Worm (Caenorhabditis elegans) whole organism, dauer: Measurements from ENCODE around the gene srh-220.
"Not testable (repeated sequence)": the region's sequence is repeated elsewhere in the genome, so short reads cannot be mapped to it uniquely, and the experiment has no call there.

Experiments used
- unc-62 ChIP-seq: sonication (generic microtip); optimal IDR thresholded peaks from 2 replicates; lab custom pipeline; 2017; ENCODE audit warnings: missing biosample characterization, missing genetic modification reagents, missing genetic modification characterization

srh-220 gene

ce11 chrIV:3944459-3944858 is 33.4 kb downstream of the srh-220 start, which contains the start of gene clec-72:
TSS of gene clec-72 (plus strand) at chrIV:3944816.
- TF ChIP-seq unc-62, result no peak

ce11 chrIV:3943003-3943402 is 34.8 kb downstream of the srh-220 start, which contains the start of gene Y46C8AL.11:
TSS of gene Y46C8AL.11 (plus strand) at chrIV:3943303.
- no peak for TF ChIP-seq unc-62

ce11 chrIV:3941658-3942328 is 36.0 kb downstream of the srh-220 start, which contains the start of gene clec-174:
TSS of gene clec-174 (minus strand) at chrIV:3941708.
- no peak for TF ChIP-seq unc-62

ce11 chrIV:3937097-3937496 is 40.7 kb downstream of the srh-220 start, which contains the start of gene clec-71:
TSS of gene clec-71 (plus strand) at chrIV:3937458.
- TF ChIP-seq unc-62, result no peak

- not testable (repeated sequence) for TF ChIP-seq unc-62
Measured at ce11 chrIV:3932408-3932807, 45.4 kb downstream of the srh-220 start, which contains the start of gene clec-70. TSS of gene clec-70 (plus strand) at chrIV:3932708.
